Worm (Caenorhabditis elegans) whole organism, L4 larva: ENCODE data around the gene idpp-11.

Source experiments
- aha-1 ChIP-seq: fragments of 150-350 bp; peaks from one replicate; lab custom pipeline; 2014; ENCODE audit warnings: missing biosample characterization, missing genetic modification characterization
- pha-4 ChIP-seq, 2 experiments: fragments of 150-350 bp in 1 of 2; fragments of 200-800 bp in 1 of 2; sonication (Bioruptor generic) in 1 of 2; IDR thresholded peaks in 1 of 2; optimal IDR thresholded peaks in 1 of 2; 2 replicates each; pipeline versions ENCODE4 v1.3.6 to Lab custom; 2014 to 2022; ENCODE audit warnings: missing genetic modification characterization in 2 of 2, missing genetic modification reagents in 2 of 2, missing biosample characterization in 1 of 2, missing compliant biosample characterization in 1 of 2
- unc-39 ChIP-seq: sonication (generic microtip); optimal IDR thresholded peaks from 2 replicates; lab custom pipeline; 2017; ENCODE audit warnings: missing biosample characterization, missing genetic modification characterization

DNA sequence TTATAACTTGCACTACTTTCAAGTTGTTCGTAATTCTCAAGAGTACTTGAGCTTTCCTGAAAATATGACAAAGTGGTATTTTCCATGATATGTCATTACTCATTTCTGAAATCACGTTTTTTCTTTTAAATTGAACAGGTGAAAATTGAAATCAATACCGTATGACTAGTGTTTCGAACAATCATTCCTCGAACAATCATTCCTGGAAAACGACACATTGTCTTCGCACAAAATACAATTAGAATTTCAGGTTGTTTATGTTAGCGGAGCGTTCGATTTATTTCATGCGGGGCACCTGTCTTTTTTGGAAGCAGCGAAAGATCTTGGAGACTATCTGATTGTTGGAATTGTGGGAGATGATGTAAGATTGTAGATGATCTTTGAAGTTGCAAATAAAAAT is 43.9 kb downstream of the idpp-11 start:
- TF ChIP-seq aha-1 (peak; percentile 23), unc-39 (no peak), pha-4 (GFP tag; IDR thresholded peaks at IDR 0.05; lab: Robert Waterston, UW) (no peak), pha-4 (tag; optimal IDR thresholded peaks at IDR 0.05; lab: Kevin White, UChicago) (no peak)
